Worm (Caenorhabditis elegans) whole organism, young adult: Measurements from ENCODE around the gene F38A5.6.

Experiments used
- F10E7.11 ChIP-seq: sonication (generic microtip); optimal IDR thresholded peaks from 2 replicates; lab custom pipeline; 2017; ENCODE audit warnings: mild to moderate bottlenecking, missing genetic modification characterization, moderate library complexity, missing compliant biosample characterization
- F57A8.1 ChIP-seq: fragments of 200-800 bp; sonication (Bioruptor generic); optimal IDR thresholded peaks from 2 replicates; lab custom pipeline; 2018; ENCODE audit warnings: mild to moderate bottlenecking, missing genetic modification characterization, moderate library complexity, missing compliant biosample characterization
- F57C9.4 ChIP-seq: sonication (generic microtip); optimal IDR thresholded peaks from 2 replicates; lab custom pipeline; 2017; ENCODE audit warnings: mild to moderate bottlenecking, missing genetic modification characterization, missing compliant biosample characterization
- ama-1 ChIP-seq, 3 experiments: fragments of 150-350 bp in 1 of 3; sonication (generic microtip) in 2 of 3; optimal IDR thresholded peaks; 2 replicates each; lab custom pipeline; 2014 to 2018; ENCODE audit warnings: missing biosample characterization in 2 of 3, missing genetic modification characterization in 2 of 3, missing genetic modification reagents in 2 of 3
- atf-7 ChIP-seq: sonication (generic microtip); optimal IDR thresholded peaks from 2 replicates; lab custom pipeline; 2017; ENCODE audit warnings: mild to moderate bottlenecking, missing genetic modification characterization, missing compliant biosample characterization
- ceh-27 ChIP-seq: fragments of 200-800 bp; sonication (Bioruptor generic); optimal IDR thresholded peaks from 2 replicates; lab custom pipeline; 2018; ENCODE audit warnings: mild to moderate bottlenecking, missing genetic modification characterization, moderate library complexity, missing compliant biosample characterization
- die-1 ChIP-seq: sonication (generic microtip); optimal IDR thresholded peaks from 2 replicates; lab custom pipeline; 2016; ENCODE audit warnings: missing genotype, mild to moderate bottlenecking, missing genetic modification characterization, missing compliant biosample characterization
- dpl-1 ChIP-seq: fragments of 150-350 bp; optimal IDR thresholded peaks from 2 replicates; lab custom pipeline; 2014; ENCODE audit warnings: missing biosample characterization, missing genetic modification reagents, missing genetic modification characterization
- hlh-12 ChIP-seq: sonication (generic microtip); optimal IDR thresholded peaks from 2 replicates; lab custom pipeline; 2016; ENCODE audit warnings: missing genetic modification characterization, missing compliant biosample characterization
- lin-35 ChIP-seq, 3 experiments: fragments of 150-350 bp in 2 of 3; sonication (generic microtip) in 1 of 3; optimal IDR thresholded peaks; 2 replicates each; lab custom pipeline; 2014 to 2018; ENCODE audit warnings: missing biosample characterization in 3 of 3, missing genetic modification characterization in 3 of 3, missing genetic modification reagents in 3 of 3
- madf-8 ChIP-seq: fragments of 200-800 bp; sonication (Bioruptor generic); conservative IDR thresholded peaks from 2 replicates; pipeline ENCODE4 v1.3.6; 2022; ENCODE audit warnings: missing genetic modification reagents, missing genetic modification characterization, missing compliant biosample characterization
- pha-4 ChIP-seq: fragments of 150-350 bp; sonication (generic microtip); optimal IDR thresholded peaks from 2 replicates; lab custom pipeline; 2014; ENCODE audit warnings: missing biosample characterization, missing genetic modification reagents, missing genetic modification characterization
- tbp1 ChIP-seq: fragments of 200-800 bp; sonication (Bioruptor generic); optimal IDR thresholded peaks from 2 replicates; lab custom pipeline; 2018; ENCODE audit warnings: mild to moderate bottlenecking, missing genetic modification characterization, missing compliant biosample characterization

DNA sequence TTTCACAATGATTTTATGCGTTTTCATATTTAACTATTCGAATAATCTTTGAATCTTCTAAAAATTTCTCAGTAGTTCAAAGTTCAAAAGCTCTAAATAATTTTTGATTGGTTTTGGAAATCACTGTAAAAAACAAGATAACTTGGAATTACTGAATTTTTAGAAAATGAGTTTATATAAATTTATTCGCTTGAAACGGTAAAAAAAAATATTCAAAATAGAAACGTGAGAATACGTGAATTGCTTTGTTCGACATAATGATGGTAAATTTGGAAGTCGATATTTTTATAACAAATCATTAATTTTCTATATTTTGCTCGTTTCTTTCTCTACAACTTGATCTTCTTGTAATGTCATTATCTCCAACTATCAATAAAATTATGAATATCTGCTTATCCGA, 26.2 kb upstream of the F38A5.6 start, which contains the start of gene C01B10.44:
- TF ChIP-seq lin-35 (GFP tag; optimal IDR thresholded peaks at IDR 0.05; lab: Kevin White, UChicago) (no peak), dpl-1 (GFP tag; lab: Kevin White, UChicago) (no peak), F10E7.11 (tag; lab: Kevin White, UChicago) (no peak), madf-8 (no peak), die-1 (tag; lab: Kevin White, UChicago) (no peak), hlh-12 (tag; lab: Kevin White, UChicago) (no peak), pha-4 (tag; lab: Kevin White, UChicago) (no peak), F57C9.4 (tag; lab: Kevin White, UChicago) (no peak), atf-7 (tag; lab: Kevin White, UChicago) (no peak), ama-1 (optimal IDR thresholded peaks at IDR 0.05; lab: Kevin White, UChicago) (no peak), ama-1 (GFP tag; optimal IDR thresholded peaks at IDR 0.05; lab: Kevin White, UChicago) (no peak), F57A8.1 (GFP tag; lab: Kevin White, UChicago) (no peak), tbp1 (GFP tag; lab: Kevin White, UChicago) (no peak), ceh-27 (GFP tag; lab: Kevin White, UChicago) (no peak)
